Fruit fly (Drosophila melanogaster) whole organism, adult: Measurements from ENCODE around the gene Ror.
A peak's percentile ranks its signal among the peaks of the same experiment; 100 is the strongest.

Experiments
- CG1620 ChIP-seq: fragments of 200-800 bp; sonication (Bioruptor generic); optimal IDR thresholded peaks from 2 replicates; lab custom pipeline; 2016; ENCODE audit warnings: missing biosample characterization, missing genetic modification characterization
- CG7045 ChIP-seq: fragments of 200-800 bp; sonication (Bioruptor generic); optimal IDR thresholded peaks from 2 replicates; lab custom pipeline; 2017; ENCODE audit warnings: missing biosample characterization, mild to moderate bottlenecking, missing genetic modification characterization
- Clk ChIP-seq: fragments of 200-800 bp; sonication (Bioruptor generic); optimal IDR thresholded peaks from 2 replicates; lab custom pipeline; 2017; ENCODE audit warnings: missing biosample characterization, missing genetic modification characterization
- Hr96 ChIP-seq: fragments of 200-800 bp; sonication (Bioruptor generic); optimal IDR thresholded peaks from 2 replicates; lab custom pipeline; 2016; ENCODE audit warnings: missing biosample characterization, missing genetic modification characterization
- bab1 ChIP-seq: fragments of 200-800 bp; sonication (Bioruptor generic); optimal IDR thresholded peaks from 3 replicates; lab custom pipeline; 2019; ENCODE audit warnings: missing biosample characterization, mild to moderate bottlenecking, missing genetic modification characterization, moderate library complexity
- ovo ChIP-seq: fragments of 200-800 bp; sonication (Bioruptor generic); optimal IDR thresholded peaks from 2 replicates; lab custom pipeline; 2016; ENCODE audit warnings: missing biosample characterization, missing genetic modification characterization
- pad ChIP-seq: fragments of 200-800 bp; sonication (Bioruptor generic); optimal IDR thresholded peaks from 3 replicates; lab custom pipeline; 2017; ENCODE audit warnings: missing biosample characterization, missing genetic modification characterization, mild to moderate bottlenecking, moderate library complexity, missing genetic modification reagents

- TF ChIP-seq pad (GFP tag; lab: Kevin White, UChicago): no peak
- TF ChIP-seq CG1620 (GFP tag; lab: Kevin White, UChicago): peak; percentile 22
- TF ChIP-seq ovo (GFP tag; lab: Kevin White, UChicago): peak; percentile 27
- TF ChIP-seq Clk (GFP tag; lab: Kevin White, UChicago): no peak
- no peak for TF ChIP-seq CG7045 (GFP tag; lab: Kevin White, UChicago)
- peak; percentile 44 for TF ChIP-seq bab1 (GFP tag; lab: Kevin White, UChicago)
- TF ChIP-seq Hr96 (GFP tag; lab: Kevin White, UChicago): no peak
Measured at dm6 chr2L:10246785-10247190, 4.9 kb upstream of the Ror start, which contains the start of gene chico.
